Worm (Caenorhabditis elegans): ENCODE results near the gene C37C3.1.

- TF ChIP-seq klf-2 (GFP tag; conservative IDR thresholded peaks at IDR 0.05) (no peak), med-1 (GFP tag; optimal IDR thresholded peaks at IDR 0.05; ENCODE audit: insufficient read depth) (no peak), ztf-29 (GFP tag; IDR thresholded peaks at IDR 0.05) (no peak), tab-1 (GFP tag; IDR thresholded peaks at IDR 0.05) (no peak)
These were observed 20.0 kb upstream of the C37C3.1 start, which contains the start of gene ttr-33 for ce11 chrV:7837809-7838208.

Data from whole organism, midembryonic.